Fruit fly (Drosophila melanogaster) whole organism, wandering third instar larva: ENCODE measurements around the gene ftz-f1.

ENCODE experiments used
- Abd-B ChIP-seq: fragments of >200 bp; optimal IDR thresholded peaks from 2 replicates; lab custom pipeline; 2017; ENCODE audit warnings: missing biosample characterization, missing genetic modification characterization
- CG32264 ChIP-seq: fragments of 200-800 bp; sonication (Bioruptor generic); optimal IDR thresholded peaks from 2 replicates; lab custom pipeline; 2016; ENCODE audit warnings: missing biosample characterization, missing genetic modification characterization
- CG9705 ChIP-seq: fragments of 200-800 bp; sonication (Bioruptor generic); optimal IDR thresholded peaks from 2 replicates; lab custom pipeline; 2018; ENCODE audit warnings: missing biosample characterization, mild to moderate bottlenecking, missing genetic modification characterization
- CrebA ChIP-seq: fragments of 200-800 bp; sonication (Bioruptor generic); optimal IDR thresholded peaks from 2 replicates; lab custom pipeline; 2016; ENCODE audit warnings: missing biosample characterization, mild to moderate bottlenecking, missing genetic modification characterization, borderline replicate concordance
- Dfd ChIP-seq: fragments of >200 bp; optimal IDR thresholded peaks from 2 replicates; lab custom pipeline; 2017; ENCODE audit warnings: missing biosample characterization, missing genetic modification characterization
- Dif ChIP-seq: fragments of 200-275, 200-300 bp; sonication (Bioruptor generic); optimal IDR thresholded peaks from 2 replicates; lab custom pipeline; 2018; ENCODE audit warnings: missing biosample characterization, missing genetic modification characterization; ENCODE audit not compliant: partially characterized antibody
- GATAd ChIP-seq: sonication (Bioruptor generic); optimal IDR thresholded peaks from 2 replicates; lab custom pipeline; 2016; ENCODE audit warnings: missing biosample characterization, missing genetic modification characterization
- HLH106 ChIP-seq: fragments of 200-800 bp; optimal IDR thresholded peaks from 3 replicates; lab custom pipeline; 2019; ENCODE audit warnings: missing biosample characterization, mild to moderate bottlenecking, missing genetic modification characterization, moderate library complexity
- Hnf4 ChIP-seq: fragments of 200-800 bp; sonication (Bioruptor generic); optimal IDR thresholded peaks from 2 replicates; lab custom pipeline; 2016; ENCODE audit warnings: missing biosample characterization, mild to moderate bottlenecking, missing genetic modification characterization
- Hr78 ChIP-seq: fragments of >200 bp; optimal IDR thresholded peaks from 2 replicates; lab custom pipeline; 2017; ENCODE audit warnings: missing biosample characterization, missing genetic modification characterization
- Hr83 ChIP-seq: fragments of 200-300 bp; sonication (Bioruptor generic); optimal IDR thresholded peaks from 2 replicates; lab custom pipeline; 2016; ENCODE audit warnings: missing biosample characterization, mild to moderate bottlenecking, missing genetic modification characterization, moderate library complexity; ENCODE audit not compliant: poor library complexity, severe bottlenecking
- Jra ChIP-seq: sonication (Bioruptor generic); optimal IDR thresholded peaks from 2 replicates; lab custom pipeline; 2016; ENCODE audit warnings: missing biosample characterization, missing genetic modification characterization
- Mio ChIP-seq: sonication (Bioruptor generic); optimal IDR thresholded peaks from 2 replicates; lab custom pipeline; 2016; ENCODE audit warnings: missing biosample characterization, missing genetic modification characterization
- Myc ChIP-seq: fragments of >200 bp; optimal IDR thresholded peaks from 2 replicates; lab custom pipeline; 2017
- N ChIP-seq: fragments of >200 bp; optimal IDR thresholded peaks from 2 replicates; lab custom pipeline; 2018; ENCODE audit warnings: missing biosample characterization, missing external identifiers, missing genetic modification characterization
- OdsH ChIP-seq: fragments of 200-800 bp; sonication (Bioruptor generic); optimal IDR thresholded peaks from 2 replicates; lab custom pipeline; 2016; ENCODE audit warnings: missing biosample characterization, mild to moderate bottlenecking, missing genetic modification characterization
- Rel ChIP-seq, 2 experiments: fragments of 200-800 bp; sonication (Bioruptor generic) in 1 of 2; optimal IDR thresholded peaks; 2 replicates in 1 of 2; 3 replicates in 1 of 2; lab custom pipeline; 2016 to 2019; ENCODE audit warnings: mild to moderate bottlenecking in 2 of 2, missing biosample characterization in 2 of 2, missing genetic modification characterization in 2 of 2, moderate library complexity in 1 of 2
- Sp1 ChIP-seq: fragments of 200-800 bp; sonication (Bioruptor generic); optimal IDR thresholded peaks from 3 replicates; lab custom pipeline; 2019; ENCODE audit warnings: missing biosample characterization, mild to moderate bottlenecking, missing genetic modification characterization, moderate library complexity
- Vsx2 ChIP-seq: fragments of 200-300, 225-300 bp; sonication (Bioruptor generic); optimal IDR thresholded peaks from 2 replicates; lab custom pipeline; 2018; ENCODE audit warnings: missing biosample characterization, missing genetic modification characterization; ENCODE audit not compliant: partially characterized antibody
- br ChIP-seq: fragments of 200-800 bp; sonication (Bioruptor generic); optimal IDR thresholded peaks from 2 replicates; lab custom pipeline; 2016; ENCODE audit warnings: missing biosample characterization, missing genetic modification characterization
- brk ChIP-seq: fragments of 200-800 bp; sonication (Bioruptor generic); optimal IDR thresholded peaks from 2 replicates; lab custom pipeline; 2016; ENCODE audit warnings: missing biosample characterization, mild to moderate bottlenecking, missing genetic modification characterization
- dl ChIP-seq, 2 experiments: fragments of 175-275, 200-275 bp in 1 of 2; fragments of 200-275 bp in 1 of 2; sonication (Bioruptor generic); optimal IDR thresholded peaks; lab custom pipeline; 2018; ENCODE audit warnings: mild to moderate bottlenecking in 2 of 2, missing biosample characterization in 2 of 2, missing genetic modification characterization in 2 of 2, moderate library complexity in 2 of 2; ENCODE audit not compliant: partially characterized antibody in 2 of 2, insufficient read depth in 1 of 2
- dmrt93B ChIP-seq: fragments of 200-800 bp; sonication (Bioruptor generic); optimal IDR thresholded peaks from 2 replicates; lab custom pipeline; 2018; ENCODE audit warnings: missing biosample characterization, mild to moderate bottlenecking, missing genetic modification characterization
- dsf ChIP-seq: sonication (Bioruptor generic); optimal IDR thresholded peaks from 2 replicates; lab custom pipeline; 2016; ENCODE audit warnings: missing biosample characterization, missing genetic modification characterization, borderline replicate concordance
- ey ChIP-seq: fragments of 200-800 bp; sonication (Bioruptor generic); optimal IDR thresholded peaks from 2 replicates; lab custom pipeline; 2016; ENCODE audit warnings: missing biosample characterization, missing genetic modification characterization
- foxo ChIP-seq, 2 experiments: fragments of 200-800 bp; sonication (Bioruptor generic); optimal IDR thresholded peaks; 2 replicates in 1 of 2; 3 replicates in 1 of 2; lab custom pipeline; 2016 to 2017; ENCODE audit warnings: missing biosample characterization in 2 of 2, missing genetic modification characterization in 2 of 2
- fru ChIP-seq: fragments of 200-800 bp; sonication (Bioruptor generic); optimal IDR thresholded peaks from 3 replicates; lab custom pipeline; 2016; ENCODE audit warnings: missing biosample characterization, mild to moderate bottlenecking, missing genetic modification characterization
- h ChIP-seq: fragments of 200-800 bp; sonication (Bioruptor generic); optimal IDR thresholded peaks from 3 replicates; lab custom pipeline; 2016; ENCODE audit warnings: missing biosample characterization, mild to moderate bottlenecking, missing genetic modification characterization
- jim ChIP-seq: fragments of 175-275, 200-325 bp; sonication (Bioruptor generic); optimal IDR thresholded peaks from 2 replicates; lab custom pipeline; 2016; ENCODE audit warnings: missing biosample characterization, mild to moderate bottlenecking, missing genetic modification characterization
- lola ChIP-seq: fragments of >200 bp; optimal IDR thresholded peaks from 2 replicates; lab custom pipeline; 2017; ENCODE audit warnings: missing biosample characterization, missing genetic modification characterization
- pan ChIP-seq: fragments of >200 bp; optimal IDR thresholded peaks from 2 replicates; lab custom pipeline; 2017
- psq ChIP-seq: fragments of 200-800 bp; sonication (Bioruptor generic); optimal IDR thresholded peaks from 3 replicates; lab custom pipeline; 2017; ENCODE audit warnings: missing biosample characterization, mild to moderate bottlenecking, missing genetic modification characterization, moderate library complexity
- rgr ChIP-seq: fragments of 200-800 bp; sonication (Bioruptor generic); optimal IDR thresholded peaks from 3 replicates; lab custom pipeline; 2016; ENCODE audit warnings: missing biosample characterization, mild to moderate bottlenecking, missing genetic modification characterization
- sage ChIP-seq: fragments of 200-800 bp; sonication (Bioruptor generic); optimal IDR thresholded peaks from 2 replicates; lab custom pipeline; 2016; ENCODE audit warnings: missing biosample characterization, mild to moderate bottlenecking, missing genetic modification characterization
- sv ChIP-seq: fragments of 200-800 bp; sonication (Bioruptor generic); optimal IDR thresholded peaks from 3 replicates; lab custom pipeline; 2016; ENCODE audit warnings: missing biosample characterization, missing genetic modification characterization
- tai ChIP-seq: sonication (Bioruptor generic); optimal IDR thresholded peaks from 2 replicates; lab custom pipeline; 2016; ENCODE audit warnings: missing biosample characterization, missing genetic modification characterization
- usp ChIP-seq: fragments of >200 bp; optimal IDR thresholded peaks from 2 replicates; lab custom pipeline; 2017; ENCODE audit warnings: missing biosample characterization, missing genetic modification characterization
- woc ChIP-seq: sonication (Bioruptor generic); optimal IDR thresholded peaks from 2 replicates; lab custom pipeline; 2016; ENCODE audit warnings: missing biosample characterization, mild to moderate bottlenecking, missing genetic modification characterization

Gene ftz-f1

dm6 chr3L:18813963-18814647 lies 13.0 kb upstream of the ftz-f1 start:
- TF ChIP-seq CG32264 (GFP tag; lab: Kevin White, UChicago), result peak; percentile 44
- TF ChIP-seq jim (GFP tag; lab: Kevin White, UChicago), result peak; percentile 98
- no peak for TF ChIP-seq Dif (GFP tag; lab: Kevin White, UChicago)
- TF ChIP-seq Hr78, result no peak
- TF ChIP-seq foxo (GFP tag; optimal IDR thresholded peaks at IDR 0.05; lab: Kevin White, UChicago), result peak in 1 of 2 experiments; percentile 66
- no peak for TF ChIP-seq N (GFP tag; lab: Kevin White, UChicago)
- peak; percentile 40 for TF ChIP-seq dsf (GFP tag; lab: Kevin White, UChicago)
- peak; percentile 72 for TF ChIP-seq Sp1 (GFP tag; lab: Kevin White, UChicago)
- TF ChIP-seq sage, result peak; percentile 40
- TF ChIP-seq Dfd (GFP tag; lab: Kevin White, UChicago), result no peak
- peak; percentile 95 for TF ChIP-seq psq (GFP tag; lab: Kevin White, UChicago)
- TF ChIP-seq GATAd (GFP tag; lab: Kevin White, UChicago), result no peak
- TF ChIP-seq h, result peak; percentile 91
- TF ChIP-seq br (GFP tag; lab: Kevin White, UChicago), result peak; percentile 81
- TF ChIP-seq Abd-B (GFP tag; lab: Kevin White, UChicago), result no peak
- TF ChIP-seq CG9705 (GFP tag; lab: Kevin White, UChicago), result peak; percentile 38
- TF ChIP-seq usp (GFP tag; lab: Kevin White, UChicago), result no peak
- no peak for TF ChIP-seq lola (GFP tag; lab: Kevin White, UChicago)
- peak; percentile 83 for TF ChIP-seq OdsH (GFP tag; lab: Kevin White, UChicago)
- no peak for TF ChIP-seq dl (GFP tag; optimal IDR thresholded peaks at IDR 0.05; lab: Kevin White, UChicago; ENCODE audit: insufficient read depth in 1 of 2, partially characterized antibody in 2 of 2)
- peak; percentile 90 for TF ChIP-seq Hr83 (GFP tag; lab: Kevin White, UChicago)
- TF ChIP-seq HLH106 (tag; lab: Kevin White, UChicago), result peak; percentile 45
- peak; percentile 43 for TF ChIP-seq dmrt93B (GFP tag; lab: Kevin White, UChicago)
- peak; percentile 64 for TF ChIP-seq brk (GFP tag; lab: Kevin White, UChicago)
- TF ChIP-seq Rel (GFP tag; optimal IDR thresholded peaks at IDR 0.05; lab: Kevin White, UChicago), result peak; percentile 48
- peak; percentile 72 for TF ChIP-seq Rel (tag; optimal IDR thresholded peaks at IDR 0.05; lab: Kevin White, UChicago)
- TF ChIP-seq Myc, result no peak
- TF ChIP-seq ey, result peak; percentile 29
- peak; percentile 78 for TF ChIP-seq fru (GFP tag; lab: Kevin White, UChicago)
- no peak for TF ChIP-seq Vsx2 (GFP tag; lab: Kevin White, UChicago)
- no peak for TF ChIP-seq sv (GFP tag; lab: Kevin White, UChicago)
- TF ChIP-seq Jra (GFP tag; lab: Kevin White, UChicago), result peak; percentile 88
- peak; percentile 47 for TF ChIP-seq Mio (GFP tag; lab: Kevin White, UChicago)
- no peak for TF ChIP-seq woc (GFP tag; lab: Kevin White, UChicago)
- TF ChIP-seq tai (GFP tag; lab: Kevin White, UChicago), result peak; percentile 94
- peak; percentile 86 for TF ChIP-seq Hnf4 (GFP tag; lab: Kevin White, UChicago)
- peak; percentile 82 for TF ChIP-seq rgr (GFP tag; lab: Kevin White, UChicago)
- no peak for TF ChIP-seq pan
- no peak for TF ChIP-seq CrebA (GFP tag; lab: Kevin White, UChicago)
- TF ChIP-seq, all 38 proteins: peak for 23

- TF ChIP-seq woc (GFP tag; lab: Kevin White, UChicago), result no peak
- TF ChIP-seq psq (GFP tag; lab: Kevin White, UChicago), result peak; percentile 62
- TF ChIP-seq ey, result no peak
- peak; percentile 15 for TF ChIP-seq rgr (GFP tag; lab: Kevin White, UChicago)
- TF ChIP-seq Vsx2 (GFP tag; lab: Kevin White, UChicago), result no peak
- peak; percentile 4 for TF ChIP-seq OdsH (GFP tag; lab: Kevin White, UChicago)
- no peak for TF ChIP-seq Rel (GFP tag; optimal IDR thresholded peaks at IDR 0.05; lab: Kevin White, UChicago)
- peak; percentile 78 for TF ChIP-seq Rel (tag; optimal IDR thresholded peaks at IDR 0.05; lab: Kevin White, UChicago)
- no peak for TF ChIP-seq CG32264 (GFP tag; lab: Kevin White, UChicago)
- TF ChIP-seq pan, result no peak
- TF ChIP-seq Sp1 (GFP tag; lab: Kevin White, UChicago), result peak; percentile 20
- TF ChIP-seq Mio (GFP tag; lab: Kevin White, UChicago), result no peak
- TF ChIP-seq CrebA (GFP tag; lab: Kevin White, UChicago), result no peak
- peak in 1 of 2 experiments; percentile 17 for TF ChIP-seq foxo (GFP tag; optimal IDR thresholded peaks at IDR 0.05; lab: Kevin White, UChicago)
- peak; percentile 45 for TF ChIP-seq brk (GFP tag; lab: Kevin White, UChicago)
- TF ChIP-seq HLH106 (tag; lab: Kevin White, UChicago), result no peak
Observed at dm6 chr3L:18812141-18812736, 11.1 kb upstream of the ftz-f1 start.
